Worm (Caenorhabditis elegans) whole organism, early embryonic: ENCODE measurements around the gene F25B5.5.

Experiments
- B0310.2 ChIP-seq: sonication (generic microtip); optimal IDR thresholded peaks from 2 replicates; lab custom pipeline; 2016; ENCODE audit warnings: mild to moderate bottlenecking, missing genetic modification characterization, missing compliant biosample characterization
- F13C5.2 ChIP-seq: sonication (generic microtip); optimal IDR thresholded peaks from 2 replicates; lab custom pipeline; 2017; ENCODE audit warnings: mild to moderate bottlenecking, missing genetic modification characterization, inconsistent platforms, missing compliant biosample characterization
- aly-1 ChIP-seq: sonication (generic microtip); optimal IDR thresholded peaks from 2 replicates; lab custom pipeline; 2016; ENCODE audit warnings: missing genetic modification characterization, missing compliant biosample characterization
- ama-1 ChIP-seq: fragments of 150-350 bp; optimal IDR thresholded peaks from 2 replicates; lab custom pipeline; 2014
- ceh-13 ChIP-seq: fragments of 200-800 bp; sonication (Bioruptor generic); optimal IDR thresholded peaks from 2 replicates; lab custom pipeline; 2018; ENCODE audit warnings: mild to moderate bottlenecking, missing genetic modification characterization, missing compliant biosample characterization
- ceh-36 ChIP-seq: sonication (generic microtip); optimal IDR thresholded peaks from 2 replicates; lab custom pipeline; 2016; ENCODE audit warnings: missing genetic modification characterization, inconsistent platforms, missing compliant biosample characterization
- ets-7 ChIP-seq: sonication (generic microtip); optimal IDR thresholded peaks from 2 replicates; lab custom pipeline; 2016; ENCODE audit warnings: missing genotype, missing genetic modification characterization, missing compliant biosample characterization
- flt-1 ChIP-seq: fragments of 200-800 bp; sonication (Bioruptor generic); IDR thresholded peaks from 2 replicates; pipeline ENCODE4 v1.3.6; 2022; ENCODE audit warnings: missing genetic modification characterization, missing compliant biosample characterization
- hmbx-1 ChIP-seq: sonication (generic microtip); optimal IDR thresholded peaks from 2 replicates; lab custom pipeline; 2016; ENCODE audit warnings: mild to moderate bottlenecking, missing genetic modification characterization, missing compliant biosample characterization
- hmg-4 ChIP-seq: fragments of 200-800 bp; sonication (Bioruptor generic); optimal IDR thresholded peaks from 2 replicates; lab custom pipeline; 2018; ENCODE audit warnings: mild to moderate bottlenecking, missing genetic modification characterization, missing compliant biosample characterization
- hnd-1 ChIP-seq: sonication (generic microtip); optimal IDR thresholded peaks from 2 replicates; lab custom pipeline; 2016; ENCODE audit warnings: missing genetic modification characterization, missing compliant biosample characterization
- pes-1 ChIP-seq: fragments of 200-800 bp; sonication (Bioruptor generic); IDR thresholded peaks from 2 replicates; pipeline ENCODE4 v1.3.6; 2022; ENCODE audit warnings: missing genetic modification reagents, missing genetic modification characterization, missing compliant biosample characterization
- scrt-1 ChIP-seq: fragments of 200-800 bp; sonication (Bioruptor generic); IDR thresholded peaks from 2 replicates; pipeline ENCODE4 v1.3.6; 2022; ENCODE audit warnings: missing genetic modification characterization, missing compliant biosample characterization
- sea-1 ChIP-seq: fragments of 200-800 bp; sonication (Bioruptor generic); conservative IDR thresholded peaks from 2 replicates; pipeline ENCODE4 v1.3.6; 2022; ENCODE audit warnings: missing genetic modification characterization, missing compliant biosample characterization
- tbx-11 ChIP-seq: fragments of 200-800 bp; sonication (Bioruptor generic); IDR thresholded peaks from 2 replicates; pipeline ENCODE4 v1.3.6; 2022; ENCODE audit warnings: missing genetic modification characterization, missing compliant biosample characterization
- tbx-37 ChIP-seq: fragments of 200-800 bp; sonication (Bioruptor generic); conservative IDR thresholded peaks from 2 replicates; pipeline ENCODE4 v1.3.6; 2022; ENCODE audit warnings: missing genetic modification reagents, missing genetic modification characterization, missing compliant biosample characterization
- tra-4 ChIP-seq: sonication (generic microtip); optimal IDR thresholded peaks from 2 replicates; lab custom pipeline; 2017; ENCODE audit warnings: missing genetic modification characterization, missing compliant biosample characterization

The F25B5.5 gene

DNA sequence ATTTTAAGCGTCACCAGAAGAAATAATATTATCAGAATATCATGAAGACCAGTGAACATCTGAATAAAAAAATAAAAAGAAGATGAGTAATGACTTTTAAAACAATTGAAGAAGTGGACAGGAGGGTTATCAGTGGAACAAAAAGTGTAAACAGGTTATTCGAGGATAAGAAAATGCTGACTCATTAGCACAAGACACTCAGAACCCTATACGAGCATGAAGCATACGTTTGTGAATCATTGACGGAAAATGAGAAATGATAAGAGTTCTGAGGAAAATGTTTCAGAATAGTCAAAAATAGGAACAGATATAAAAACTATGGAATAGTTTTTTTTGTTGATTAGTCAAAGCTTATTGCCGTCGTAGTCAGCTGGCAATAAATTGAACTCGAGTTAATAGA is 13.1 kb downstream of the F25B5.5 start, which contains the start of gene zmp-1:
Gene zmp-1, minus strand, starts transcription at position 101 of the 400 bp plus-strand sequence.
- TF ChIP-seq B0310.2 (tag; lab: Kevin White, UChicago), result no peak
- TF ChIP-seq F13C5.2 (tag; lab: Kevin White, UChicago), result no peak
- TF ChIP-seq ceh-36, result no peak

DNA sequence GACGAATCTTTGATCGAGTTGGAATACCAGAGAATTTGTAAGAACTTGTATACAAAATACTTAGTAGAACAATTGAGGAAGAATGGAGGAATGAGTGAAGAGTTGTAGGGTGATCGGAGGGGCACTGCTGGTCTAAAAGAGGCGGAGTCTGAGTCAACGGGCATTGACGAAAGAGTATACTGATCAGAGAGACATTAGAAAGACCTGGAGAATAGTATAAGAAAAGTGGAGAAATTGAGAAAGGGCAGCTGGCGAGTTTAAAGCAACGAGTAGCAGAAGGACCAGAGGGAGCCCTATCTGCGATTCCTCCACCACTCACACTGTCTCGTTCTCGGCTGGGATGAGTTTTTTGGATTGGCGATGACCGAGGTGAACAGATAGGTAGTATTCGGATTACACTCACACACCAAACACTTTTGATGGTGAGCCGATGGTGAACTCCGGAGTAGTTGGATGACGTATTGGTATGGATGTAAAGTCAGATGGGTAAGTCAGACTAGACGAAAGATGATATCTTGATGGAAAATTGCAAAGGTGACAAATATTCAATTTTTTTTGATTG is 14.4 kb downstream of the F25B5.5 start, which contains the start of gene EGAP1.5:
Gene EGAP1.5, plus strand, starts transcription at position 289 of the 562 bp plus-strand sequence.
- TF ChIP-seq hmg-4 (GFP tag; lab: Kevin White, UChicago) (no peak), ceh-36 (no peak), hmbx-1 (tag; lab: Kevin White, UChicago) (no peak), pes-1 (GFP tag; lab: Robert Waterston, UW) (no peak), ets-7 (tag; lab: Kevin White, UChicago) (no peak), ceh-13 (GFP tag; lab: Kevin White, UChicago) (no peak), scrt-1 (GFP tag; lab: Robert Waterston, UW) (no peak), tbx-11 (GFP tag; lab: Robert Waterston, UW) (no peak), B0310.2 (tag; lab: Kevin White, UChicago) (no peak), sea-1 (GFP tag; lab: Robert Waterston, UW) (no peak), tbx-37 (GFP tag; lab: Robert Waterston, UW) (no peak), flt-1 (GFP tag; lab: Robert Waterston, UW) (no peak), hnd-1 (no peak), tra-4 (no peak), aly-1 (no peak), ama-1 (lab: Kevin White, UChicago) (no peak), F13C5.2 (tag; lab: Kevin White, UChicago) (no peak)

- TF ChIP-seq ceh-36 (no peak), tra-4 (no peak), sea-1 (GFP tag; lab: Robert Waterston, UW) (no peak), aly-1 (no peak), ceh-13 (GFP tag; lab: Kevin White, UChicago) (no peak), ets-7 (tag; lab: Kevin White, UChicago) (no peak), hnd-1 (no peak), F13C5.2 (tag; lab: Kevin White, UChicago) (no peak), tbx-37 (GFP tag; lab: Robert Waterston, UW) (no peak), pes-1 (GFP tag; lab: Robert Waterston, UW) (no peak), flt-1 (GFP tag; lab: Robert Waterston, UW) (no peak), tbx-11 (GFP tag; lab: Robert Waterston, UW) (no peak), hmg-4 (GFP tag; lab: Kevin White, UChicago) (no peak), B0310.2 (tag; lab: Kevin White, UChicago) (no peak), scrt-1 (GFP tag; lab: Robert Waterston, UW) (no peak), hmbx-1 (tag; lab: Kevin White, UChicago) (no peak), ama-1 (lab: Kevin White, UChicago) (no peak)
Observed at ce11 chrIII:5930659-5931058, 15.3 kb downstream of the F25B5.5 start.

ce11 chrIII:5925724-5926123 is 20.2 kb downstream of the F25B5.5 start, which contains the start of the genes dnc-2 and bcl-7:
dnc-2 (minus strand) TSS chrIII:5925756.
bcl-7 (plus strand) TSS chrIII:5926086.
- TF ChIP-seq F13C5.2 (tag; lab: Kevin White, UChicago) (no peak), ceh-13 (GFP tag; lab: Kevin White, UChicago) (no peak), tbx-37 (GFP tag; lab: Robert Waterston, UW) (no peak), aly-1 (no peak), hmg-4 (GFP tag; lab: Kevin White, UChicago) (no peak)

ce11 chrIII:5922236-5922635 is 23.7 kb downstream of the F25B5.5 start:
- TF ChIP-seq flt-1 (GFP tag; lab: Robert Waterston, UW) (no peak), ets-7 (tag; lab: Kevin White, UChicago) (no peak), ceh-13 (GFP tag; lab: Kevin White, UChicago) (no peak), aly-1 (no peak), pes-1 (GFP tag; lab: Robert Waterston, UW) (no peak), scrt-1 (GFP tag; lab: Robert Waterston, UW) (no peak), F13C5.2 (tag; lab: Kevin White, UChicago) (no peak), tra-4 (no peak), B0310.2 (tag; lab: Kevin White, UChicago) (no peak), sea-1 (GFP tag; lab: Robert Waterston, UW) (no peak), hmbx-1 (tag; lab: Kevin White, UChicago) (no peak), tbx-11 (GFP tag; lab: Robert Waterston, UW) (no peak), ceh-36 (no peak), hmg-4 (GFP tag; lab: Kevin White, UChicago) (no peak), tbx-37 (GFP tag; lab: Robert Waterston, UW) (no peak), hnd-1 (no peak), ama-1 (lab: Kevin White, UChicago) (no peak)

- no peak for TF ChIP-seq pes-1 (GFP tag; lab: Robert Waterston, UW)
- TF ChIP-seq B0310.2 (tag; lab: Kevin White, UChicago), result no peak
- TF ChIP-seq hnd-1, result no peak
Observed at ce11 chrIII:5921067-5921678, 24.8 kb downstream of the F25B5.5 start.

- TF ChIP-seq F13C5.2 (tag; lab: Kevin White, UChicago) (no peak), ceh-36 (no peak), tra-4 (no peak), hnd-1 (no peak), tbx-11 (GFP tag; lab: Robert Waterston, UW) (no peak), ama-1 (lab: Kevin White, UChicago) (no peak), ets-7 (tag; lab: Kevin White, UChicago) (no peak), hmg-4 (GFP tag; lab: Kevin White, UChicago) (no peak), aly-1 (no peak), hmbx-1 (tag; lab: Kevin White, UChicago) (no peak), flt-1 (GFP tag; lab: Robert Waterston, UW) (no peak), B0310.2 (tag; lab: Kevin White, UChicago) (no peak), sea-1 (GFP tag; lab: Robert Waterston, UW) (no peak), scrt-1 (GFP tag; lab: Robert Waterston, UW) (no peak), ceh-13 (GFP tag; lab: Kevin White, UChicago) (no peak), tbx-37 (GFP tag; lab: Robert Waterston, UW) (no peak), pes-1 (GFP tag; lab: Robert Waterston, UW) (no peak)
Observed at ce11 chrIII:5919799-5920387, 26.0 kb downstream of the F25B5.5 start, which contains the start of the genes tdo-2 and C28H8.2. tdo-2 (minus strand) TSS chrIII:5919955. C28H8.2 (plus strand) TSS chrIII:5920322.
